Fruit fly (Drosophila melanogaster) whole organism, prepupa: Measurements from ENCODE around the gene ea.
A peak's percentile ranks its signal among the peaks of the same experiment; 100 is the strongest.

Source experiments
- Blimp-1 ChIP-seq: fragments of 200-800 bp; sonication (Bioruptor generic); optimal IDR thresholded peaks from 3 replicates; lab custom pipeline; 2017; ENCODE audit warnings: missing biosample characterization, missing genetic modification characterization, mild to moderate bottlenecking, moderate library complexity, missing genetic modification reagents
- CG10631 ChIP-seq: fragments of 200-800 bp; sonication (Bioruptor generic); optimal IDR thresholded peaks from 2 replicates; lab custom pipeline; 2016; ENCODE audit warnings: missing biosample characterization, missing genetic modification characterization
- CG10669 ChIP-seq: fragments of 200-800 bp; sonication (Bioruptor generic); optimal IDR thresholded peaks from 3 replicates; lab custom pipeline; 2018; ENCODE audit warnings: missing biosample characterization, mild to moderate bottlenecking, missing genetic modification characterization, moderate library complexity
- CG11294 ChIP-seq: fragments of 200-800 bp; sonication (Bioruptor generic); IDR thresholded peaks from 2 replicates; pipeline ENCODE4 v1.3.6; 2022; ENCODE audit warnings: missing biosample characterization, missing genetic modification characterization
- CG11902 ChIP-seq: fragments of 200-800 bp; sonication (Bioruptor generic); optimal IDR thresholded peaks from 3 replicates; lab custom pipeline; 2016; ENCODE audit warnings: missing biosample characterization, missing genetic modification characterization
- CG15336 ChIP-seq: fragments of 200-800 bp; sonication (Bioruptor generic); IDR thresholded peaks from 2 replicates; pipeline ENCODE4 v1.3.6; 2022; ENCODE audit warnings: missing biosample characterization, missing genetic modification characterization
- CG16779 ChIP-seq: fragments of 200-800 bp; sonication (Bioruptor generic); optimal IDR thresholded peaks from 3 replicates; lab custom pipeline; 2017; ENCODE audit warnings: missing biosample characterization, mild to moderate bottlenecking, missing genetic modification characterization
- CG3032 ChIP-seq: fragments of 200-800 bp; optimal IDR thresholded peaks from 2 replicates; lab custom pipeline; 2019; ENCODE audit warnings: missing biosample characterization, mild to moderate bottlenecking, missing genetic modification characterization, moderate library complexity
- CG31627 ChIP-seq: fragments of 200-800 bp; sonication (Bioruptor generic); optimal IDR thresholded peaks from 3 replicates; lab custom pipeline; 2016; ENCODE audit warnings: missing biosample characterization, missing genetic modification characterization
- CG32006 ChIP-seq: fragments of 200-800 bp; sonication (Bioruptor generic); optimal IDR thresholded peaks from 3 replicates; lab custom pipeline; 2017; ENCODE audit warnings: missing biosample characterization, mild to moderate bottlenecking, missing genetic modification characterization
- CG34406 ChIP-seq: fragments of 200-800 bp; sonication (Bioruptor generic); optimal IDR thresholded peaks from 3 replicates; lab custom pipeline; 2016; ENCODE audit warnings: missing biosample characterization, missing genetic modification characterization
- CG3919 ChIP-seq: fragments of 200-800 bp; sonication (Bioruptor generic); optimal IDR thresholded peaks from 3 replicates; lab custom pipeline; 2016; ENCODE audit warnings: missing biosample characterization, missing genetic modification characterization
- CG4318 ChIP-seq: fragments of 200-800 bp; sonication (Bioruptor generic); optimal IDR thresholded peaks from 3 replicates; lab custom pipeline; 2017; ENCODE audit warnings: missing biosample characterization, mild to moderate bottlenecking, missing genetic modification characterization
- CG6163 ChIP-seq: fragments of 200-800 bp; sonication (Bioruptor generic); IDR thresholded peaks from 3 replicates; pipeline ENCODE4 v1.3.6; 2022; ENCODE audit warnings: missing biosample characterization, missing genetic modification characterization
- CG6276 ChIP-seq: fragments of 200-800 bp; sonication (Bioruptor generic); optimal IDR thresholded peaks from 2 replicates; lab custom pipeline; 2017; ENCODE audit warnings: missing biosample characterization, mild to moderate bottlenecking, missing genetic modification characterization
- CG6808 ChIP-seq: fragments of 200-800 bp; sonication (Bioruptor generic); optimal IDR thresholded peaks from 3 replicates; lab custom pipeline; 2017; ENCODE audit warnings: missing biosample characterization, missing genetic modification characterization, mild to moderate bottlenecking, moderate library complexity, missing genetic modification reagents
- CG6854 ChIP-seq: fragments of 200-800 bp; sonication (Bioruptor generic); optimal IDR thresholded peaks from 2 replicates; lab custom pipeline; 2017; ENCODE audit warnings: missing biosample characterization, mild to moderate bottlenecking, missing genetic modification characterization
- CG7368 ChIP-seq: fragments of 200-800 bp; sonication (Bioruptor generic); optimal IDR thresholded peaks from 3 replicates; lab custom pipeline; 2016; ENCODE audit warnings: missing biosample characterization, missing genetic modification characterization
- CG8119 ChIP-seq: fragments of 200-800 bp; sonication (Bioruptor generic); IDR thresholded peaks from 3 replicates; pipeline ENCODE4 v1.3.6; 2022; ENCODE audit warnings: missing biosample characterization, missing genetic modification characterization
- CG8632 ChIP-seq: fragments of 200-800 bp; sonication (Bioruptor generic); optimal IDR thresholded peaks from 3 replicates; lab custom pipeline; 2016; ENCODE audit warnings: missing biosample characterization, missing genetic modification characterization
- CG9139 ChIP-seq: fragments of 200-800 bp; sonication (Bioruptor generic); optimal IDR thresholded peaks from 3 replicates; lab custom pipeline; 2017; ENCODE audit warnings: missing biosample characterization, mild to moderate bottlenecking, missing genetic modification characterization
- Eip75B ChIP-seq: fragments of 200-800 bp; sonication (Bioruptor generic); optimal IDR thresholded peaks from 3 replicates; lab custom pipeline; 2016; ENCODE audit warnings: missing biosample characterization, missing genetic modification characterization
- Eip78C ChIP-seq: fragments of 200-800 bp; sonication (Bioruptor generic); peaks from one replicate; lab custom pipeline; 2016; ENCODE audit warnings: missing biosample characterization, missing genetic modification characterization
- Eip93F ChIP-seq: fragments of 200-800 bp; sonication (Bioruptor generic); optimal IDR thresholded peaks from 2 replicates; lab custom pipeline; 2016; ENCODE audit warnings: missing biosample characterization, mild to moderate bottlenecking, missing genetic modification characterization
- Ets21C ChIP-seq: fragments of 200-800 bp; sonication (Bioruptor generic); optimal IDR thresholded peaks from 3 replicates; lab custom pipeline; 2016; ENCODE audit warnings: missing biosample characterization, missing genetic modification characterization
- Ets96B ChIP-seq: fragments of 200-800 bp; optimal IDR thresholded peaks from 2 replicates; lab custom pipeline; 2019; ENCODE audit warnings: missing biosample characterization, mild to moderate bottlenecking, missing genetic modification characterization, moderate library complexity
- Hr38 ChIP-seq: sonication (Bioruptor generic); optimal IDR thresholded peaks from 2 replicates; lab custom pipeline; 2016; ENCODE audit warnings: missing biosample characterization, missing genetic modification characterization
- Hr39 ChIP-seq: fragments of 200-800 bp; sonication (Bioruptor generic); optimal IDR thresholded peaks from 2 replicates; lab custom pipeline; 2016; ENCODE audit warnings: missing biosample characterization, missing genetic modification characterization
- Lpt ChIP-seq: fragments of 200-800 bp; sonication (Bioruptor generic); optimal IDR thresholded peaks from 3 replicates; lab custom pipeline; 2016; ENCODE audit warnings: missing biosample characterization, missing genetic modification characterization
- Met ChIP-seq: fragments of 200-800 bp; sonication (Bioruptor generic); optimal IDR thresholded peaks from 3 replicates; lab custom pipeline; 2016; ENCODE audit warnings: missing biosample characterization, missing genetic modification characterization
- OdsH ChIP-seq: fragments of 200-800 bp; sonication (Bioruptor generic); optimal IDR thresholded peaks from 3 replicates; lab custom pipeline; 2016; ENCODE audit warnings: missing biosample characterization, missing genetic modification characterization
- Smox ChIP-seq: fragments of 200-800 bp; sonication (Bioruptor generic); optimal IDR thresholded peaks from 3 replicates; lab custom pipeline; 2016; ENCODE audit warnings: missing biosample characterization, missing genetic modification characterization
- Sox14 ChIP-seq: fragments of 200-800 bp; sonication (Bioruptor generic); optimal IDR thresholded peaks from 3 replicates; lab custom pipeline; 2016; ENCODE audit warnings: missing biosample characterization, missing genetic modification characterization
- achi ChIP-seq: fragments of 200-800 bp; sonication (Bioruptor generic); optimal IDR thresholded peaks from 3 replicates; lab custom pipeline; 2016; ENCODE audit warnings: missing biosample characterization, missing genetic modification characterization
- cyc ChIP-seq: fragments of 200-800 bp; sonication (Bioruptor generic); optimal IDR thresholded peaks from 3 replicates; lab custom pipeline; 2016; ENCODE audit warnings: missing biosample characterization, missing genetic modification characterization
- dac ChIP-seq: fragments of 200-800 bp; sonication (Bioruptor generic); optimal IDR thresholded peaks from 2 replicates; lab custom pipeline; 2017; ENCODE audit warnings: missing biosample characterization, mild to moderate bottlenecking, missing genetic modification characterization
- dsx ChIP-seq: fragments of 200-800 bp; optimal IDR thresholded peaks from 3 replicates; lab custom pipeline; 2019; ENCODE audit warnings: missing biosample characterization, mild to moderate bottlenecking, missing genetic modification characterization, moderate library complexity; ENCODE audit not compliant: poor library complexity, severe bottlenecking
- eg ChIP-seq: fragments of 200-800 bp; sonication (Bioruptor generic); IDR thresholded peaks from 3 replicates; pipeline ENCODE4 v1.3.6; 2022; ENCODE audit warnings: missing biosample characterization, missing genetic modification characterization
- esn ChIP-seq: fragments of 200-800 bp; sonication (Bioruptor generic); optimal IDR thresholded peaks from 2 replicates; lab custom pipeline; 2016; ENCODE audit warnings: missing biosample characterization, mild to moderate bottlenecking, missing genetic modification characterization, moderate library complexity
- fd59A ChIP-seq: fragments of 200-800 bp; sonication (Bioruptor generic); optimal IDR thresholded peaks from 2 replicates; lab custom pipeline; 2017; ENCODE audit warnings: missing biosample characterization, mild to moderate bottlenecking, missing genetic modification characterization, missing genetic modification reagents
- fd85E ChIP-seq: fragments of 200-800 bp; sonication (Bioruptor generic); optimal IDR thresholded peaks from 3 replicates; lab custom pipeline; 2016; ENCODE audit warnings: missing biosample characterization, missing genetic modification characterization
- fkh ChIP-seq: fragments of 200-800 bp; sonication (Bioruptor generic); optimal IDR thresholded peaks from 3 replicates; lab custom pipeline; 2017; ENCODE audit warnings: missing biosample characterization, mild to moderate bottlenecking, missing genetic modification characterization, moderate library complexity
- lz ChIP-seq: fragments of 200-800 bp; sonication (Bioruptor generic); optimal IDR thresholded peaks from 3 replicates; lab custom pipeline; 2016; ENCODE audit warnings: missing biosample characterization, missing genetic modification characterization
- net ChIP-seq: fragments of 200-800 bp; sonication (Bioruptor generic); optimal IDR thresholded peaks from 3 replicates; lab custom pipeline; 2016; ENCODE audit warnings: missing biosample characterization, missing genetic modification characterization
- pdm3 ChIP-seq: fragments of 200-800 bp; sonication (Bioruptor generic); optimal IDR thresholded peaks from 3 replicates; lab custom pipeline; 2016; ENCODE audit warnings: missing biosample characterization, missing genetic modification characterization
- salr ChIP-seq, 2 experiments: fragments of 200-800 bp; sonication (Bioruptor generic); optimal IDR thresholded peaks; 3 replicates each; lab custom pipeline; 2016 to 2018; ENCODE audit warnings: missing biosample characterization in 2 of 2, missing genetic modification characterization in 2 of 2, mild to moderate bottlenecking in 1 of 2
- spab ChIP-seq: fragments of 200-800 bp; sonication (Bioruptor generic); optimal IDR thresholded peaks from 2 replicates; lab custom pipeline; 2017; ENCODE audit warnings: missing biosample characterization, mild to moderate bottlenecking, missing genetic modification characterization, missing genetic modification reagents
- ss ChIP-seq, 2 experiments: fragments of 200-800 bp; sonication (Bioruptor generic); optimal IDR thresholded peaks; 2 replicates in 1 of 2; 3 replicates in 1 of 2; lab custom pipeline; 2017 to 2018; ENCODE audit warnings: mild to moderate bottlenecking in 2 of 2, missing biosample characterization in 2 of 2, missing genetic modification characterization in 2 of 2, moderate library complexity in 1 of 2
- svp ChIP-seq: fragments of 200-800 bp; sonication (Bioruptor generic); peaks from one replicate; lab custom pipeline; 2016; ENCODE audit warnings: missing biosample characterization, missing genetic modification characterization
- topi ChIP-seq: fragments of 200-800 bp; sonication (Bioruptor generic); optimal IDR thresholded peaks from 3 replicates; lab custom pipeline; 2016; ENCODE audit warnings: missing biosample characterization, missing genetic modification characterization
- vri ChIP-seq: fragments of 200-800 bp; sonication (Bioruptor generic); optimal IDR thresholded peaks from 3 replicates; lab custom pipeline; 2016; ENCODE audit warnings: missing biosample characterization, mild to moderate bottlenecking, missing genetic modification characterization

Gene ea

dm6 chr3R:15342926-15343685 lies 14.6 kb downstream of the ea start, which contains the start of gene Nagk:
Gene Nagk (minus strand): TSS chr3R:15343256.
- TF ChIP-seq Ets96B = peak; percentile 25
- no peak for TF ChIP-seq fd85E (GFP tag; lab: Kevin White, UChicago)
- no peak for TF ChIP-seq CG10669 (GFP tag; lab: Kevin White, UChicago)
- peak; percentile 82 for TF ChIP-seq topi
- peak; percentile 87 for TF ChIP-seq CG32006 (GFP tag; lab: Kevin White, UChicago)
- TF ChIP-seq CG9139 (GFP tag; lab: Kevin White, UChicago) = no peak
- TF ChIP-seq Eip75B (GFP tag; lab: Kevin White, UChicago) = peak; percentile 72
- TF ChIP-seq Eip93F (GFP tag; lab: Kevin White, UChicago) = no peak
- peak; percentile 95 for TF ChIP-seq Eip78C
- TF ChIP-seq Lpt = peak; percentile 29
- TF ChIP-seq cyc (GFP tag; lab: Kevin White, UChicago) = peak; percentile 67
- TF ChIP-seq Smox (GFP tag; lab: Kevin White, UChicago) = no peak
- TF ChIP-seq CG7368 = peak; percentile 50
- peak; percentile 89 for TF ChIP-seq esn (GFP tag; lab: Kevin White, UChicago)
- peak; percentile 69 for TF ChIP-seq OdsH (GFP tag; lab: Kevin White, UChicago)
- peak; percentile 55 for TF ChIP-seq fd59A (GFP tag; lab: Kevin White, UChicago)
- TF ChIP-seq CG31627 (GFP tag; lab: Kevin White, UChicago) = peak; percentile 67
- TF ChIP-seq CG8632 (GFP tag; lab: Kevin White, UChicago) = peak; percentile 67
- peak; percentile 67 for TF ChIP-seq achi
- TF ChIP-seq pdm3 (GFP tag; lab: Kevin White, UChicago) = no peak
- no peak for TF ChIP-seq salr (GFP tag; optimal IDR thresholded peaks at IDR 0.05; lab: Kevin White, UChicago)
- TF ChIP-seq Hr39 (GFP tag; lab: Kevin White, UChicago) = peak; percentile 58
- TF ChIP-seq Hr38 (GFP tag; lab: Kevin White, UChicago) = no peak
- peak; percentile 24; the same call in 2 of the 3 replicates for TF ChIP-seq eg (GFP tag; lab: Robert Waterston, UW)
- no peak; the same call in 1 of the 2 replicates for TF ChIP-seq CG11294 (GFP tag; lab: Robert Waterston, UW)
- TF ChIP-seq net (GFP tag; lab: Kevin White, UChicago) = peak; percentile 68
- no peak for TF ChIP-seq spab
- no peak for TF ChIP-seq CG16779
- TF ChIP-seq CG3919 (GFP tag; lab: Kevin White, UChicago) = peak; percentile 76
- TF ChIP-seq ss (GFP tag; optimal IDR thresholded peaks at IDR 0.05; lab: Kevin White, UChicago) = no peak
- TF ChIP-seq CG15336 (GFP tag; lab: Robert Waterston, UW) = no peak; the same call in 1 of the 2 replicates
- TF ChIP-seq CG6854 (GFP tag; lab: Kevin White, UChicago) = peak; percentile 32
- no peak for TF ChIP-seq vri (GFP tag; lab: Kevin White, UChicago)
- TF ChIP-seq Ets21C (GFP tag; lab: Kevin White, UChicago) = peak; percentile 55
- peak; percentile 92 for TF ChIP-seq svp (GFP tag; lab: Kevin White, UChicago)
- peak; percentile 28 for TF ChIP-seq CG3032 (tag; lab: Kevin White, UChicago)
- TF ChIP-seq Sox14 = peak; percentile 83
- no peak for TF ChIP-seq Blimp-1
- peak; percentile 39 for TF ChIP-seq CG11902 (GFP tag; lab: Kevin White, UChicago)
- no peak for TF ChIP-seq CG8119 (GFP tag; lab: Robert Waterston, UW)
- no peak for TF ChIP-seq Met
- peak; percentile 4 for TF ChIP-seq dsx
- no peak for TF ChIP-seq CG10631
- TF ChIP-seq CG6276 = no peak
- peak; percentile 79 for TF ChIP-seq fkh (GFP tag; lab: Kevin White, UChicago)
- peak; percentile 81 for TF ChIP-seq lz (GFP tag; lab: Kevin White, UChicago)
- peak; percentile 64 for TF ChIP-seq CG34406 (GFP tag; lab: Kevin White, UChicago)
- peak; percentile 33 for TF ChIP-seq dac (GFP tag; lab: Kevin White, UChicago)
- TF ChIP-seq CG6808 (GFP tag; lab: Kevin White, UChicago) = no peak
- TF ChIP-seq CG6163 = peak; percentile 22; the same call in 1 of the 3 replicates
- TF ChIP-seq CG4318 (GFP tag; lab: Kevin White, UChicago) = no peak
